Fruit fly (Drosophila melanogaster) whole organism, embryonic: ENCODE data around the gene CG43618.

Source experiments
- Bdp1 ChIP-seq: fragments of 200-800 bp; sonication (Bioruptor generic); optimal IDR thresholded peaks from 3 replicates; lab custom pipeline; 2016; ENCODE audit warnings: missing biosample characterization, missing genetic modification characterization
- C15 ChIP-seq: fragments of 200-800 bp; sonication (Bioruptor generic); IDR thresholded peaks from 3 replicates; pipeline ENCODE4 v1.3.6; 2022; ENCODE audit warnings: missing biosample characterization, missing genetic modification characterization
- CG10321 ChIP-seq: fragments of 200-800 bp; sonication (Bioruptor generic); IDR thresholded peaks from 2 replicates; pipeline ENCODE4 v1.3.6; 2022; ENCODE audit warnings: missing biosample characterization, missing genetic modification characterization
- CG11695 ChIP-seq: fragments of 200-800 bp; sonication (Bioruptor generic); IDR thresholded peaks from 3 replicates; pipeline ENCODE4 v1.3.6; 2022; ENCODE audit warnings: missing biosample characterization, missing genetic modification characterization
- CG12219 ChIP-seq: fragments of 200-800 bp; sonication (Bioruptor generic); optimal IDR thresholded peaks from 3 replicates; lab custom pipeline; 2018; ENCODE audit warnings: missing biosample characterization, mild to moderate bottlenecking, missing genetic modification characterization
- CG14860 ChIP-seq: fragments of 200-800 bp; sonication (Bioruptor generic); IDR thresholded peaks from 3 replicates; pipeline ENCODE4 v1.3.6; 2022; ENCODE audit warnings: missing biosample characterization, missing genetic modification characterization; ENCODE audit not compliant: partially characterized antibody
- CG18599 ChIP-seq: fragments of 200-800 bp; sonication (Bioruptor generic); optimal IDR thresholded peaks from 3 replicates; lab custom pipeline; 2017; ENCODE audit warnings: missing biosample characterization, missing genetic modification characterization, mild to moderate bottlenecking, moderate library complexity, missing genetic modification reagents
- CG2202 ChIP-seq: fragments of 200-800 bp; sonication (Bioruptor generic); optimal IDR thresholded peaks from 2 replicates; lab custom pipeline; 2018; ENCODE audit warnings: missing biosample characterization, mild to moderate bottlenecking, missing genetic modification characterization
- CG2889 ChIP-seq: fragments of 200-800 bp; sonication (Bioruptor generic); IDR thresholded peaks from 3 replicates; pipeline ENCODE4 v1.3.6; 2022; ENCODE audit warnings: missing biosample characterization, missing genetic modification characterization
- CG32767 ChIP-seq: fragments of 200-800 bp; sonication (Bioruptor generic); IDR thresholded peaks from 2 replicates; pipeline ENCODE4 v1.3.6; 2022; ENCODE audit warnings: missing biosample characterization, missing genetic modification characterization
- CG5953 ChIP-seq: fragments of 200-800 bp; sonication (Bioruptor generic); IDR thresholded peaks from 2 replicates; pipeline ENCODE4 v1.3.6; 2022; ENCODE audit warnings: missing biosample characterization, missing genetic modification characterization
- CG7271 ChIP-seq: fragments of 200-800 bp; sonication (Bioruptor generic); optimal IDR thresholded peaks from 2 replicates; lab custom pipeline; 2018; ENCODE audit warnings: missing biosample characterization, mild to moderate bottlenecking, missing genetic modification characterization, moderate library complexity
- CG8290 ChIP-seq, 3 experiments: fragments of 200-800 bp; sonication (Bioruptor generic); optimal IDR thresholded peaks; 2 replicates each; lab custom pipeline; 2016 to 2019; ENCODE audit warnings: missing biosample characterization in 3 of 3, missing genetic modification characterization in 3 of 3, mild to moderate bottlenecking in 2 of 3, moderate library complexity in 1 of 3
- CG9609 ChIP-seq: fragments of 200-800 bp; sonication (Bioruptor generic); optimal IDR thresholded peaks from 3 replicates; lab custom pipeline; 2016; ENCODE audit warnings: missing biosample characterization, missing genetic modification characterization
- CG9932 ChIP-seq: fragments of 200-800 bp; sonication (Bioruptor generic); IDR thresholded peaks from 2 replicates; pipeline ENCODE4 v1.3.6; 2022; ENCODE audit warnings: missing biosample characterization, missing genetic modification characterization
- D19A ChIP-seq: fragments of 200-800 bp; optimal IDR thresholded peaks from 3 replicates; lab custom pipeline; 2019; ENCODE audit warnings: missing biosample characterization, mild to moderate bottlenecking, missing genetic modification characterization, moderate library complexity
- Dad ChIP-seq: fragments of 200-800 bp; sonication (Bioruptor generic); optimal IDR thresholded peaks from 3 replicates; lab custom pipeline; 2016; ENCODE audit warnings: missing biosample characterization, missing genetic modification characterization
- Hand ChIP-seq: fragments of 200-800 bp; sonication (Bioruptor generic); optimal IDR thresholded peaks from 2 replicates; lab custom pipeline; 2017; ENCODE audit warnings: mild to moderate bottlenecking, missing biosample characterization, missing genetic modification reagents, missing genetic modification characterization
- Hey ChIP-seq: fragments of 200-800 bp; sonication (Bioruptor generic); optimal IDR thresholded peaks from 3 replicates; lab custom pipeline; 2018; ENCODE audit warnings: missing biosample characterization, mild to moderate bottlenecking, missing genetic modification characterization
- Mad ChIP-seq: fragments of 200-800 bp; sonication (Bioruptor generic); optimal IDR thresholded peaks from 2 replicates; lab custom pipeline; 2016; ENCODE audit warnings: missing biosample characterization, missing genetic modification characterization
- Mes4 ChIP-seq: fragments of 200-800 bp; sonication (Bioruptor generic); optimal IDR thresholded peaks from 2 replicates; lab custom pipeline; 2016; ENCODE audit warnings: missing biosample characterization, missing genetic modification characterization
- Nf-YB ChIP-seq: fragments of 200-800 bp; sonication (Bioruptor generic); optimal IDR thresholded peaks from 3 replicates; lab custom pipeline; 2019; ENCODE audit warnings: missing biosample characterization, mild to moderate bottlenecking, missing genetic modification characterization, moderate library complexity
- Opbp ChIP-seq: fragments of 200-800 bp; sonication (Bioruptor generic); IDR thresholded peaks from 3 replicates; pipeline ENCODE4 v1.3.6; 2022; ENCODE audit warnings: missing biosample characterization, missing genetic modification characterization; ENCODE audit not compliant: partially characterized antibody
- Poxn ChIP-seq: fragments of 200-800 bp; sonication (Bioruptor generic); IDR thresholded peaks from 2 replicates; pipeline ENCODE4 v1.3.6; 2022; ENCODE audit warnings: missing biosample characterization, missing genetic modification characterization
- Scr ChIP-seq: fragments of 200-800 bp; sonication (Bioruptor generic); IDR thresholded peaks from 2 replicates; pipeline ENCODE4 v1.3.6; 2022; ENCODE audit warnings: missing biosample characterization, missing genetic modification characterization; ENCODE audit not compliant: partially characterized antibody
- Sry-β ChIP-seq: fragments of 200-800 bp; sonication (Bioruptor generic); optimal IDR thresholded peaks from 2 replicates; lab custom pipeline; 2018; ENCODE audit warnings: missing biosample characterization, mild to moderate bottlenecking, missing genetic modification characterization, moderate library complexity
- Ssrp ChIP-seq: fragments of 200-800 bp; sonication (Bioruptor generic); optimal IDR thresholded peaks from 2 replicates; lab custom pipeline; 2018; ENCODE audit warnings: missing biosample characterization, mild to moderate bottlenecking, missing genetic modification characterization, moderate library complexity
- YL-1 ChIP-seq: fragments of 200-800 bp; sonication (Bioruptor generic); optimal IDR thresholded peaks from 3 replicates; lab custom pipeline; 2017; ENCODE audit warnings: missing biosample characterization, mild to moderate bottlenecking, missing genetic modification characterization
- aop ChIP-seq: fragments of 200-800 bp; sonication (Bioruptor generic); IDR thresholded peaks from 2 replicates; pipeline ENCODE4 v1.3.6; 2022; ENCODE audit warnings: missing biosample characterization, missing genetic modification characterization
- az2 ChIP-seq: fragments of 200-800 bp; sonication (Bioruptor generic); optimal IDR thresholded peaks from 3 replicates; lab custom pipeline; 2016; ENCODE audit warnings: missing biosample characterization, missing genetic modification characterization
- cad ChIP-seq: fragments of >200 bp; optimal IDR thresholded peaks from 2 replicates; lab custom pipeline; 2017; ENCODE audit warnings: missing biosample characterization, missing genetic modification characterization
- chn ChIP-seq: fragments of 200-800 bp; sonication (Bioruptor generic); optimal IDR thresholded peaks from 2 replicates; lab custom pipeline; 2016; ENCODE audit warnings: missing biosample characterization, missing genetic modification characterization
- dimm ChIP-seq: fragments of 200-800 bp; sonication (Bioruptor generic); IDR thresholded peaks from 2 replicates; pipeline ENCODE4 v1.3.6; 2022; ENCODE audit warnings: missing biosample characterization, missing genetic modification characterization
- dpn ChIP-seq, 2 experiments: fragments of 200-800 bp; sonication (Bioruptor generic); optimal IDR thresholded peaks; 3 replicates each; lab custom pipeline; 2016; ENCODE audit warnings: missing biosample characterization in 2 of 2, missing genetic modification characterization in 2 of 2
- en ChIP-seq: fragments of 200-800 bp; sonication (Bioruptor generic); optimal IDR thresholded peaks from 2 replicates; lab custom pipeline; 2016; ENCODE audit warnings: missing biosample characterization, missing genetic modification characterization
- esg ChIP-seq: fragments of 200-800 bp; sonication (Bioruptor generic); conservative IDR thresholded peaks from 2 replicates; pipeline ENCODE4 v1.3.6; 2022; ENCODE audit warnings: missing biosample characterization, missing genetic modification characterization
- eve ChIP-seq, 2 experiments: fragments of >200 bp; optimal IDR thresholded peaks; 2 replicates each; lab custom pipeline; 2017; ENCODE audit warnings: missing biosample characterization in 2 of 2, missing genetic modification characterization in 2 of 2
- eyg ChIP-seq: fragments of 200-800 bp; sonication (Bioruptor generic); optimal IDR thresholded peaks from 3 replicates; lab custom pipeline; 2016; ENCODE audit warnings: missing biosample characterization, missing genetic modification characterization
- fd96Cb ChIP-seq: fragments of 200-800 bp; sonication (Bioruptor generic); optimal IDR thresholded peaks from 2 replicates; lab custom pipeline; 2018; ENCODE audit warnings: missing biosample characterization, mild to moderate bottlenecking, missing genetic modification characterization, moderate library complexity
- gce ChIP-seq: fragments of 200-800 bp; sonication (Bioruptor generic); IDR thresholded peaks from 3 replicates; pipeline ENCODE4 v1.3.6; 2022; ENCODE audit warnings: missing biosample characterization, missing genetic modification characterization
- gcm ChIP-seq: fragments of 200-800 bp; sonication (Bioruptor generic); optimal IDR thresholded peaks from 2 replicates; lab custom pipeline; 2019; ENCODE audit warnings: missing biosample characterization, mild to moderate bottlenecking, missing genetic modification characterization, moderate library complexity
- ham ChIP-seq: fragments of 200-800 bp; sonication (Bioruptor generic); IDR thresholded peaks from 2 replicates; pipeline ENCODE4 v1.3.6; 2022; ENCODE audit warnings: missing biosample characterization, missing genetic modification characterization
- her ChIP-seq: fragments of 200-800 bp; sonication (Bioruptor generic); optimal IDR thresholded peaks from 2 replicates; lab custom pipeline; 2016; ENCODE audit warnings: missing biosample characterization, missing genetic modification characterization
- ind ChIP-seq: fragments of 200-800 bp; sonication (Bioruptor generic); optimal IDR thresholded peaks from 3 replicates; lab custom pipeline; 2016; ENCODE audit warnings: missing biosample characterization, missing genetic modification characterization
- nom ChIP-seq: fragments of 200-800 bp; sonication (Bioruptor generic); optimal IDR thresholded peaks from 2 replicates; lab custom pipeline; 2017; ENCODE audit warnings: missing biosample characterization, missing genetic modification characterization, mild to moderate bottlenecking, moderate library complexity, missing genetic modification reagents
- peb ChIP-seq: fragments of 200-800 bp; sonication (Bioruptor generic); IDR thresholded peaks from 2 replicates; pipeline ENCODE4 v1.3.6; 2022; ENCODE audit warnings: missing biosample characterization, missing genetic modification characterization
- pnt ChIP-seq: fragments of 200-800 bp; sonication (Bioruptor generic); optimal IDR thresholded peaks from 3 replicates; lab custom pipeline; 2016; ENCODE audit warnings: missing biosample characterization, missing genetic modification characterization
- trem ChIP-seq: fragments of 200-800 bp; optimal IDR thresholded peaks from 3 replicates; lab custom pipeline; 2019; ENCODE audit warnings: missing biosample characterization, mild to moderate bottlenecking, missing genetic modification characterization, moderate library complexity
- zfh2 ChIP-seq: fragments of 200-800 bp; sonication (Bioruptor generic); optimal IDR thresholded peaks from 2 replicates; lab custom pipeline; 2016; ENCODE audit warnings: missing biosample characterization, missing genetic modification characterization

Gene CG43618

DNA sequence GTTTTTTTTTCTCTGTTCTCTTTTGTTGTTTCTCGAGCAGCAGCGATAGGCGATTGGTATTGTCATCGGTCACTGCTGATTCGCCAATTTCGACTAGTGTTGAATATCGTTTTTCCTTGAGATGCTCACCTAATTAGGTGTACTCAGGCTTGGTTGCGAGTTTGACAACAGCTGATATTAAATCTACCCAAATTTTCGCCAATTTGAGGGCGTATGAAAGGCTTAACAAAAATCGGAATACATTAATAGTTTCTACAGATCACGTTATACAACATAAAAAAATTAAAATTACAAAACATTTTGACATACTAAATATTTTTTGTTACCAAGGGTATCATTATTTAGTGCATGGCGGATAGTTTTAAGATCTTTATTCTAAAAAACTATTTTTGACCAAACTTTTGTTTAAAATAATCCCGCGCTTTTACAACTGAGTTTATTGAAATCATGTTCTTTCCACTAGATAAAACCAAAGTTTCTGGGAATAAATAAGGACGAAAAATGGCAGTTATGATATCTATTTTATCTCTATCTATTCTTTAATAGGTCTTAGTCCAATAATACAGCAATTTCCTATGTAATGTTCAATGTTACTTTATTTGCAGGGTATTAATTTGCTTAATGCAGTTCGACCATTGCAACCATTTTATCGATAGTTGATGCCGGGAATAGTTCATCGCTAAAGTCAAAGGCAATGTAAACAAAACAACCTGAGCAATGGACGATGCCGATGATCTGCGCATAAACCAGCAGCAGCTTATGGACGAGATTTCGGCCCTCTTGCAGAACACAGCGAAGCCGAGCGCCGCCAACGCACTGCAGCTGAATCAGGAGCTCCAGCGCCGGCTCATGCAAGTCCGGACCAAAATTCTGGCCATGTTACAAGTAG is 35.6 kb upstream of the CG43618 start, which contains the start of the genes CG10435 and Pbp95 (continued):
- TF ChIP-seq cad (GFP tag; lab: Kevin White, UChicago) (no peak), Nf-YB (GFP tag; lab: Kevin White, UChicago) (no peak), Poxn (GFP tag; lab: Robert Waterston, UW) (no peak), CG9609 (GFP tag; lab: Kevin White, UChicago) (peak; percentile 38), eve (GFP tag; optimal IDR thresholded peaks at IDR 0.05; lab: Kevin White, UChicago) (no peak), Opbp (peak; percentile 52; the same call in 1 of the 3 replicates), ind (peak; percentile 69), nom (GFP tag; lab: Kevin White, UChicago) (no peak), esg (GFP tag; lab: Robert Waterston, UW) (no peak), eyg (GFP tag; lab: Kevin White, UChicago) (no peak), CG8290 (GFP tag; optimal IDR thresholded peaks at IDR 0.05; lab: Kevin White, UChicago) (no peak), CG8290 (tag; optimal IDR thresholded peaks at IDR 0.05; lab: Kevin White, UChicago) (no peak), Bdp1 (GFP tag; lab: Kevin White, UChicago) (no peak), D19A (tag; lab: Kevin White, UChicago) (peak; percentile 88), Hand (no peak), CG12219 (GFP tag; lab: Kevin White, UChicago) (no peak), gce (GFP tag; lab: Robert Waterston, UW) (no peak), az2 (GFP tag; lab: Kevin White, UChicago) (peak; percentile 54), CG10321 (GFP tag; lab: Robert Waterston, UW) (no peak), her (GFP tag; lab: Kevin White, UChicago) (peak; percentile 45), aop (GFP tag; lab: Robert Waterston, UW) (no peak), Hey (tag; lab: Kevin White, UChicago) (no peak), en (GFP tag; lab: Kevin White, UChicago) (no peak), Dad (peak; percentile 46), pnt (peak; percentile 1), CG18599 (GFP tag; lab: Kevin White, UChicago) (no peak), CG7271 (tag; lab: Kevin White, UChicago) (no peak), Ssrp (tag; lab: Kevin White, UChicago) (no peak), YL-1 (GFP tag; lab: Kevin White, UChicago) (no peak), Scr (peak; percentile 72), Mad (GFP tag; lab: Kevin White, UChicago) (no peak), Mes4 (no peak), CG5953 (GFP tag; lab: Robert Waterston, UW) (0 out of 2 replicates have a peak, but pooled peaks have one; percentile 33), CG9932 (GFP tag; lab: Robert Waterston, UW) (peak; percentile 79), CG32767 (GFP tag; lab: Robert Waterston, UW) (no peak), dpn (GFP tag; optimal IDR thresholded peaks at IDR 0.05; lab: Kevin White, UChicago) (peak; percentile 43 to 48), gcm (GFP tag; lab: Kevin White, UChicago) (no peak), Sry-β (GFP tag; lab: Kevin White, UChicago) (peak; percentile 87), ham (GFP tag; lab: Robert Waterston, UW) (no peak), CG2889 (GFP tag; lab: Robert Waterston, UW) (peak; percentile 39; the same call in 1 of the 3 replicates), peb (GFP tag; lab: Robert Waterston, UW) (no peak), dimm (GFP tag; lab: Robert Waterston, UW) (no peak), trem (tag; lab: Kevin White, UChicago) (no peak), CG11695 (GFP tag; lab: Robert Waterston, UW) (peak; percentile 51; the same call in 1 of the 3 replicates), CG2202 (tag; lab: Kevin White, UChicago) (no peak), C15 (GFP tag; lab: Robert Waterston, UW) (no peak), fd96Cb (tag; lab: Kevin White, UChicago) (peak; percentile 1), zfh2 (peak; percentile 68), CG14860 (GFP tag; lab: Robert Waterston, UW) (peak; percentile 44; the same call in 1 of the 3 replicates), chn (peak; percentile 40)
